Worm (Caenorhabditis elegans) whole organism, L2 larva: ENCODE data around the gene adh-5.
"Not testable (repeated sequence)": the region's sequence is repeated elsewhere in the genome, so short reads cannot be mapped to it uniquely, and the experiment has no call there.

Experiments used
- C34F6.9 ChIP-seq: fragments of 150-350 bp; optimal IDR thresholded peaks from 2 replicates; lab custom pipeline; 2014; ENCODE audit warnings: missing biosample characterization, missing genetic modification characterization
- R02D3.7 ChIP-seq: fragments of 150-350 bp; optimal IDR thresholded peaks from 2 replicates; lab custom pipeline; 2014; ENCODE audit warnings: missing biosample characterization, missing genetic modification characterization
- Y55F3AM.14 ChIP-seq: fragments of 200-800 bp; sonication (Bioruptor generic); optimal IDR thresholded peaks from 2 replicates; lab custom pipeline; 2018; ENCODE audit warnings: mild to moderate bottlenecking, missing genetic modification characterization, missing compliant biosample characterization
- ama-1 ChIP-seq: fragments of 150-350 bp; optimal IDR thresholded peaks from 2 replicates; lab custom pipeline; 2018; ENCODE audit warnings: inconsistent platforms
- blmp-1 ChIP-seq: sonication (generic microtip); optimal IDR thresholded peaks from 2 replicates; lab custom pipeline; 2017; ENCODE audit warnings: missing genetic modification characterization, mild to moderate bottlenecking, missing compliant biosample characterization, antibody characterized with exemption, moderate library complexity; ENCODE audit not compliant: insufficient read depth
- ceh-16 ChIP-seq: fragments of 150-350 bp; optimal IDR thresholded peaks from 2 replicates; lab custom pipeline; 2014; ENCODE audit warnings: missing biosample characterization, missing genetic modification characterization
- dmd-4 ChIP-seq: sonication (generic microtip); optimal IDR thresholded peaks from 2 replicates; lab custom pipeline; 2017; ENCODE audit warnings: missing biosample characterization, missing genetic modification characterization
- egl-27 ChIP-seq: sonication (generic microtip); optimal IDR thresholded peaks from 3 replicates; lab custom pipeline; 2017; ENCODE audit warnings: missing biosample characterization, missing genetic modification reagents, missing genetic modification characterization
- elt-1 ChIP-seq: fragments of 150-350 bp; optimal IDR thresholded peaks from 2 replicates; lab custom pipeline; 2014; ENCODE audit warnings: missing biosample characterization, missing genetic modification characterization
- fos-1 ChIP-seq: fragments of 150-350 bp; optimal IDR thresholded peaks from 2 replicates; lab custom pipeline; 2014; ENCODE audit warnings: missing biosample characterization, missing genetic modification characterization
- gmeb-1 ChIP-seq: fragments of 150-350 bp; optimal IDR thresholded peaks from 2 replicates; lab custom pipeline; 2014; ENCODE audit warnings: missing biosample characterization, missing genetic modification characterization
- lin-11 ChIP-seq: fragments of 150-350 bp; sonication (generic microtip); optimal IDR thresholded peaks from 2 replicates; lab custom pipeline; 2014; ENCODE audit warnings: missing biosample characterization, missing genetic modification characterization, inconsistent platforms, mixed read lengths
- lin-13 ChIP-seq: fragments of 150-350 bp; optimal IDR thresholded peaks from 2 replicates; lab custom pipeline; 2014; ENCODE audit warnings: missing biosample characterization, missing genetic modification reagents, missing genetic modification characterization
- lsy-2 ChIP-seq, 2 experiments: fragments of 150-350 bp in 1 of 2; sonication (generic microtip) in 1 of 2; optimal IDR thresholded peaks; 2 replicates each; lab custom pipeline; 2014 to 2017; ENCODE audit warnings: missing biosample characterization in 2 of 2, missing genetic modification characterization in 2 of 2
- mab-5 ChIP-seq: fragments of 150-350 bp; optimal IDR thresholded peaks from 2 replicates; lab custom pipeline; 2014; ENCODE audit warnings: missing biosample characterization, missing genetic modification characterization
- mdl-1 ChIP-seq, 2 experiments: fragments of 150-350 bp in 1 of 2; sonication (generic microtip) in 1 of 2; optimal IDR thresholded peaks; 2 replicates each; lab custom pipeline; 2017; ENCODE audit warnings: missing biosample characterization in 2 of 2, missing genetic modification characterization in 2 of 2
- nhr-11 ChIP-seq: fragments of 150-350 bp; optimal IDR thresholded peaks from 2 replicates; lab custom pipeline; 2014; ENCODE audit warnings: missing biosample characterization, missing genetic modification characterization
- nhr-12 ChIP-seq: fragments of 150-350 bp; optimal IDR thresholded peaks from 2 replicates; lab custom pipeline; 2014; ENCODE audit warnings: missing biosample characterization, missing genetic modification characterization
- nhr-21 ChIP-seq: fragments of 150-350 bp; optimal IDR thresholded peaks from 2 replicates; lab custom pipeline; 2014; ENCODE audit warnings: missing biosample characterization, missing genetic modification characterization
- nhr-23 ChIP-seq: fragments of 150-350 bp; optimal IDR thresholded peaks from 2 replicates; lab custom pipeline; 2014; ENCODE audit warnings: missing biosample characterization, missing genetic modification reagents, missing genetic modification characterization
- nhr-237 ChIP-seq: fragments of 150-350 bp; optimal IDR thresholded peaks from 2 replicates; lab custom pipeline; 2014; ENCODE audit warnings: missing biosample characterization, missing genetic modification characterization
- nhr-25 ChIP-seq: fragments of 150-350 bp; sonication (generic microtip); optimal IDR thresholded peaks from 3 replicates; lab custom pipeline; 2014; ENCODE audit warnings: missing biosample characterization, missing genetic modification characterization
- nhr-77 ChIP-seq: fragments of 150-350 bp; optimal IDR thresholded peaks from 2 replicates; lab custom pipeline; 2014; ENCODE audit warnings: missing biosample characterization, missing genetic modification characterization
- peb-1 ChIP-seq: fragments of 150-350 bp; optimal IDR thresholded peaks from 2 replicates; lab custom pipeline; 2014; ENCODE audit warnings: missing biosample characterization, missing genetic modification characterization
- sma-3 ChIP-seq: sonication (generic microtip); optimal IDR thresholded peaks from 2 replicates; lab custom pipeline; 2016; ENCODE audit warnings: missing genetic modification reagents, missing genetic modification characterization, missing compliant biosample characterization
- sma-9 ChIP-seq, 2 experiments: fragments of 150-350 bp in 1 of 2; sonication (generic microtip) in 1 of 2; optimal IDR thresholded peaks; 2 replicates each; lab custom pipeline; 2014 to 2016; ENCODE audit warnings: missing genetic modification characterization in 2 of 2, mild to moderate bottlenecking in 1 of 2, missing biosample characterization in 1 of 2, missing compliant biosample characterization in 1 of 2, missing genetic modification reagents in 1 of 2, moderate library complexity in 1 of 2
- snpc-4 ChIP-seq: fragments of 150-350 bp; optimal IDR thresholded peaks from 2 replicates; lab custom pipeline; 2014; ENCODE audit warnings: missing biosample characterization, missing genetic modification characterization
- unc-39 ChIP-seq: fragments of 150-350 bp; optimal IDR thresholded peaks from 2 replicates; lab custom pipeline; 2014; ENCODE audit warnings: missing biosample characterization, missing genetic modification characterization
- ztf-1 ChIP-seq: fragments of 200-800 bp; sonication (Bioruptor generic); conservative IDR thresholded peaks from 2 replicates; pipeline ENCODE4 v1.3.6; 2022; ENCODE audit warnings: missing genetic modification characterization, missing compliant biosample characterization
- ztf-11 ChIP-seq: sonication (generic microtip); optimal IDR thresholded peaks from 2 replicates; lab custom pipeline; 2017; ENCODE audit warnings: missing biosample characterization, missing genetic modification characterization
- ztf-4 ChIP-seq: fragments of 150-350 bp; optimal IDR thresholded peaks from 2 replicates; lab custom pipeline; 2014; ENCODE audit warnings: missing biosample characterization, missing genetic modification characterization

The adh-5 gene

DNA sequence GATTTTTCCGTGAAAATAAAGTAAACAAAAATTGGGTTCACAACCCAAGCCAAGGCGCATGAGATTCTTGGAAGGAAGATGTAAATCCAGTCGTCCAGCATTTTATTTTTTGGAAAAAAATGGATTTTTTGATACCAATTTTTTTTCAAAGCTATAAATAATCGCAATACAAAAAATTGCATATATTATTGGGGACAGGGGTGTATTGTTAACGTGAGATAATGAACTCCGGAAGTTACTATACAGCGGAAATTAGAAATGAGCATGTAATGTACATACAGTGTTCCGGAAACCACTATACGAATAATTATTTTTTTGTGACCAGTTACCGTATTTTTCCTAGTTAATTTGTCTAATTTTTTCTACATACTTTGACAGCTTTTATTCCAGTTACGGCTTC, 27.2 kb upstream of the adh-5 start, which contains the start of gene srj-38:
srj-38 (minus strand) TSS at position 101 of the 400 bp plus-strand sequence.
- TF ChIP-seq nhr-21 (no peak), nhr-237 (no peak)

DNA sequence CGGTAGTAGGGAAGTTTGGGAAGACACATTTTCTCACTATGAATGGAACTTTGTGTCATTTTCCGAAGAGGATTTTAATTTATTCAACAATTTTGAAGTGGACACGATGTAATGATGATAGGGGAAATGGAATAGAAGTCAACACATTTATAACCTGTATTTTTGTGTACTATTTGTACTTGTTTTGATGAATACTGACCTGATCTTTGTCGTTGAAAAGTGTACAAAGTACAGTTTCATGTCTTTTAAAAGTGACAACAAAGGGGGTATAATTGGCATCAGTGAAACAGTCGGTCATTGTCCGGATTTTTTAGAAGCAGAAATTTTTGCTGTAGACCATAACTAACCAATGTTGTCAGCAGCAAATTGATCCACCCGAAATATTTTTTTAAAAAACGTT, 22.4 kb upstream of the adh-5 start, which contains the start of gene T02B11.6:
T02B11.6 (minus strand) TSS at position 101 of the 400 bp plus-strand sequence.
- TF ChIP-seq snpc-4 = no peak
- TF ChIP-seq ztf-1 (GFP tag; lab: Robert Waterston, UW) = no peak
- no peak for TF ChIP-seq lsy-2 (tag; optimal IDR thresholded peaks at IDR 0.05; lab: Kevin White, UChicago)
- TF ChIP-seq peb-1 (tag; lab: Kevin White, UChicago) = no peak
- no peak for TF ChIP-seq ama-1 (lab: Kevin White, UChicago)
- TF ChIP-seq sma-3 (GFP tag; lab: Kevin White, UChicago) = no peak
- no peak for TF ChIP-seq egl-27 (tag; lab: Kevin White, UChicago)
- no peak for TF ChIP-seq Y55F3AM.14 (GFP tag; lab: Kevin White, UChicago)
- no peak for TF ChIP-seq C34F6.9 (tag; lab: Kevin White, UChicago)
- no peak for TF ChIP-seq dmd-4 (tag; lab: Kevin White, UChicago)
- TF ChIP-seq blmp-1 (tag; lab: Kevin White, UChicago) = no peak
- TF ChIP-seq lin-13 = no peak
- TF ChIP-seq ztf-4 (tag; lab: Kevin White, UChicago) = no peak
- TF ChIP-seq nhr-12 (tag; lab: Kevin White, UChicago) = no peak
- TF ChIP-seq nhr-11 = no peak
- TF ChIP-seq nhr-77 (tag; lab: Kevin White, UChicago) = no peak

DNA sequence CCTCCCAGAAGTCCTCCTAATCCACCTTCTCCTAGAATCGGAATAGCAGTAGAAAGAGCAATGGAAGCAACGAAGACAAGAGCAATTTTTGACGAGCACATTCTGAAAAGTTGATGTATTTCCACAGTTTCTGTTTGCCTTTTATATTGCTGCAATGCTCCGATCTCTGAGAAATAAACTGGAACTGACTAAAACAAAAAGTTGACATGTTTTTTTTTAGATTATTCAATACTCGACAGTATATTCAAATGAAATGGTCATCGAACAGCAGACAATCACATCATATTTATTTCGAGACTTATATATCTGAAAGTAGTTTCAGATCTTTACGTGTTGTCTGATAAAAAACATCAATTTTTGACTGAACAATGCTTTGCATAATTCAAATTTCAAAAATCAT, 21.2 kb upstream of the adh-5 start, which contains the start of gene srlf-21:
srlf-21 (minus strand) TSS at position 101 of the 400 bp plus-strand sequence.
- TF ChIP-seq mab-5 = no peak
- no peak for TF ChIP-seq ztf-11 (tag; lab: Kevin White, UChicago)
- TF ChIP-seq R02D3.7 (tag; lab: Kevin White, UChicago) = no peak
- TF ChIP-seq gmeb-1 = no peak
- TF ChIP-seq nhr-12 (tag; lab: Kevin White, UChicago) = no peak
- no peak for TF ChIP-seq ama-1 (lab: Kevin White, UChicago)

DNA sequence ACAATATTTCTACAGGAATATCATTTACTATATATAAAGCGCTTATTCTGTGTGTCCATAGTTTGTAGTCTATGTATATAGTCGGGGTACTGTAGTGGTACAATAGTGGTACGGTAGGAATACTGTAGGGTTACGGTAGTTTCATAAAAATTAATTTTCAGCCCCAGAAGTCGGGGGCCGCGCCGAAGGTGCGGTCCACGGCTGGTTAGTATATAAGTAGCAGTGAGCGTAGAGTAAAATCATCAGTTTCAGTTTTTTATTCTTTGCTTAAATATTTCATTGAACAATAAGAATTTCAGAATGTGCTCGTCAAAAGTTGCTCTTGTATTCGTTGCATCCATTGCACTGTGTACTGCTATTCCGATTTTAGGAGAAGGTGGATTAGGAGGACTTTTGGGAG, 20.7 kb upstream of the adh-5 start, which contains the start of gene srlf-22:
srlf-22 (plus strand) TSS at position 301 of the 400 bp plus-strand sequence.
- TF ChIP-seq fos-1, elt-1, nhr-25 (tag; lab: Kevin White, UChicago): not testable (repeated sequence)

DNA sequence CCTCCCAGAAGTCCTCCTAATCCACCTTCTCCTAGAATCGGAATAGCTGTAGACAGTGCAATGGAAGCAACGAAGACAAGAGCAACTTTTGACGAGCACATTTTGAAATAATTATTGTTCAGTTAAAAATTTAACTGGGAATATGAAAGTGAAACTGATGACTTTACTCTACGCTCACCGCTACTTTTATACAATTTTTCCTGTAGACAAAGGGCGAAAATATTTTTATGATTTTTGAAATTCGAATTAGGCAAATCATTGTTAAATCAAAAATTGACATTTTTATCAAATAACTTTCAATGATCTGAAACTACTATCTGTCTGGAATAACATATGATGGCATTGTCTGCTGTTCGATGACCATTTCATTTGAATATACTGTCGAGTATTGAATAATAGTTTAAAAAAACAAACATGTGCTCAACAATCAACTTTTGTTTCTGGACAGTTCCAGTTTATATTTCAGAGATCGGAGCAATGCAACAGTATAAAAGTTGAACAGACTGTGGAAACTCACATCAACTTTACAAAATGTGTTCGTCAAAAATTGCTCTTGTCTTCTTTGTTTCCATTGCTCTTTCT, 18.0 kb upstream of the adh-5 start, which contains the start of the genes srlf-23 and srlf-20:
srlf-23 (minus strand) TSS at position 101 of the 582 bp plus-strand sequence.
srlf-20 (plus strand) TSS at position 532 of the 582 bp plus-strand sequence.
- TF ChIP-seq nhr-77 (tag; lab: Kevin White, UChicago) = no peak
- no peak for TF ChIP-seq sma-9 (GFP tag; optimal IDR thresholded peaks at IDR 0.05; lab: Kevin White, UChicago)
- TF ChIP-seq sma-9 (tag; optimal IDR thresholded peaks at IDR 0.05; lab: Kevin White, UChicago) = no peak
- TF ChIP-seq elt-1 (tag; lab: Kevin White, UChicago) = no peak
- TF ChIP-seq ceh-16 (tag; lab: Kevin White, UChicago) = no peak
- no peak for TF ChIP-seq nhr-25 (tag; lab: Kevin White, UChicago)
- TF ChIP-seq mdl-1 (tag; optimal IDR thresholded peaks at IDR 0.05; lab: Kevin White, UChicago) = no peak
- TF ChIP-seq Y55F3AM.14 (GFP tag; lab: Kevin White, UChicago) = no peak
- no peak for TF ChIP-seq nhr-23 (tag; lab: Kevin White, UChicago)
- no peak for TF ChIP-seq lin-13
- TF ChIP-seq unc-39 (tag; lab: Kevin White, UChicago) = no peak

DNA sequence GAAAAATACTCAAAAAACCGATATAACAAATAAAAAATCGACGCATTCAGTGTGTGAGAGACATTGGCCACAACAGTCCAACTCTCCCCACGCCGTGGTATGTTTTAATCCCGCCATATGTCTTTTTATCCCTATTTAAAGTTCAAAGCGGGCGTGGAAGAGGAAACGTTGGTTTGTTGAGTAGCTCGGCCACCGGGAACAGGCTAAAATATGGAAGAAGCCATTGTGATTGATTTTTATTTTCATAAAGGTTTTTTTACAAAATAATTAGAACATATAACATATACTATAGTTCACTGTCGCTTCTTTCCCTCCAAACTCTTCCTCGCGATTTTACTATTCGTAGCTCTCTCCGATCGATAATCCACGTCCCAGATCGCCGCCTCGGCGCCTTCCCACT, 12.5 kb upstream of the adh-5 start, which contains the start of gene nas-32:
nas-32 (minus strand) TSS at position 101 of the 400 bp plus-strand sequence.
- no peak for TF ChIP-seq ztf-11 (tag; lab: Kevin White, UChicago)
- no peak for TF ChIP-seq peb-1 (tag; lab: Kevin White, UChicago)
- TF ChIP-seq lin-11 (tag; lab: Kevin White, UChicago) = no peak
